Worm (Caenorhabditis elegans) whole organism, mixed stage, embryonic: ENCODE measurements around the gene ins-2.

ENCODE experiments used
- ceh-83 ChIP-seq: fragments of 200-800 bp; sonication (Bioruptor generic); optimal IDR thresholded peaks from 2 replicates; lab custom pipeline; 2018; ENCODE audit warnings: mild to moderate bottlenecking, missing genetic modification characterization, missing compliant biosample characterization
- ces-1 ChIP-seq: fragments of 150-350 bp; optimal IDR thresholded peaks from 2 replicates; lab custom pipeline; 2014; ENCODE audit warnings: missing biosample characterization, missing genetic modification reagents, missing genetic modification characterization
- elt-1 ChIP-seq: sonication (generic microtip); optimal IDR thresholded peaks from 2 replicates; lab custom pipeline; 2017; ENCODE audit warnings: missing genetic modification characterization, mild to moderate bottlenecking, missing compliant biosample characterization, antibody characterized with exemption, moderate library complexity, borderline replicate concordance; ENCODE audit not compliant: insufficient read depth
- lin-13 ChIP-seq: fragments of 150-350 bp; optimal IDR thresholded peaks from 2 replicates; lab custom pipeline; 2014; ENCODE audit warnings: missing biosample characterization, missing genetic modification characterization
- lsy-2 ChIP-seq: fragments of 150-350 bp; optimal IDR thresholded peaks from 2 replicates; lab custom pipeline; 2014; ENCODE audit warnings: missing biosample characterization, missing genetic modification characterization
- mab-5 ChIP-seq: fragments of 150-350 bp; optimal IDR thresholded peaks from 2 replicates; lab custom pipeline; 2014; ENCODE audit warnings: missing biosample characterization, missing genetic modification characterization
- nhr-12 ChIP-seq: fragments of 150-350 bp; optimal IDR thresholded peaks from 2 replicates; lab custom pipeline; 2014; ENCODE audit warnings: missing biosample characterization, missing genetic modification characterization
- nhr-237 ChIP-seq: fragments of 150-350 bp; optimal IDR thresholded peaks from 2 replicates; lab custom pipeline; 2014; ENCODE audit warnings: missing biosample characterization, missing genetic modification characterization
- nhr-28 ChIP-seq: fragments of 150-350 bp; optimal IDR thresholded peaks from 2 replicates; lab custom pipeline; 2014; ENCODE audit warnings: missing biosample characterization, missing genetic modification characterization
- nhr-76 ChIP-seq: sonication (generic microtip); optimal IDR thresholded peaks from 2 replicates; lab custom pipeline; 2017; ENCODE audit warnings: missing biosample characterization, missing genetic modification characterization
- pha-4 ChIP-seq: fragments of 150-350 bp; optimal IDR thresholded peaks from 2 replicates; lab custom pipeline; 2018; ENCODE audit warnings: missing biosample characterization, missing genetic modification reagents, missing genetic modification characterization
- snpc-4 ChIP-seq: fragments of 150-350 bp; optimal IDR thresholded peaks from 2 replicates; lab custom pipeline; 2014; ENCODE audit warnings: missing biosample characterization, missing genetic modification characterization
- unc-39 ChIP-seq: fragments of 150-350 bp; optimal IDR thresholded peaks from 2 replicates; lab custom pipeline; 2014; ENCODE audit warnings: missing biosample characterization, missing genetic modification characterization
- ztf-11 ChIP-seq: fragments of 150-350 bp; optimal IDR thresholded peaks from 2 replicates; lab custom pipeline; 2014; ENCODE audit warnings: missing biosample characterization, missing genetic modification characterization

ce11 chrII:5990668-5991067, 2.3 kb downstream of the ins-2 start, which contains the start of gene ins-3:
- TF ChIP-seq pha-4 (tag; lab: Kevin White, UChicago) (no peak), lin-13 (tag; lab: Kevin White, UChicago) (no peak), elt-1 (tag; lab: Kevin White, UChicago) (no peak), nhr-28 (no peak), ztf-11 (no peak), snpc-4 (tag; lab: Kevin White, UChicago) (no peak), nhr-12 (no peak), nhr-76 (tag; lab: Kevin White, UChicago) (no peak), ces-1 (GFP tag; lab: Kevin White, UChicago) (no peak), lsy-2 (no peak), mab-5 (tag; lab: Kevin White, UChicago) (no peak), nhr-237 (tag; lab: Kevin White, UChicago) (no peak), ceh-83 (GFP tag; lab: Kevin White, UChicago) (no peak), unc-39 (tag; lab: Kevin White, UChicago) (no peak)
